Worm (Caenorhabditis elegans) whole organism, young adult: ENCODE data around the gene Y55F3BR.2.
A peak's percentile ranks its signal among the peaks of the same experiment; 100 is the strongest.

Experiments
- B0261.1 ChIP-seq: sonication (generic microtip); optimal IDR thresholded peaks from 2 replicates; lab custom pipeline; 2016; ENCODE audit warnings: mild to moderate bottlenecking, missing genetic modification characterization, moderate library complexity, missing compliant biosample characterization
- F10E7.11 ChIP-seq: sonication (generic microtip); optimal IDR thresholded peaks from 2 replicates; lab custom pipeline; 2017; ENCODE audit warnings: mild to moderate bottlenecking, missing genetic modification characterization, moderate library complexity, missing compliant biosample characterization
- F22D6.2 ChIP-seq: sonication (generic microtip); optimal IDR thresholded peaks from 2 replicates; lab custom pipeline; 2016; ENCODE audit warnings: mild to moderate bottlenecking, missing genetic modification characterization, missing compliant biosample characterization
- F57C9.4 ChIP-seq: sonication (generic microtip); optimal IDR thresholded peaks from 2 replicates; lab custom pipeline; 2017; ENCODE audit warnings: mild to moderate bottlenecking, missing genetic modification characterization, missing compliant biosample characterization
- K11D2.4 ChIP-seq: fragments of 200-800 bp; sonication (Bioruptor generic); IDR thresholded peaks from 2 replicates; pipeline ENCODE4 v1.3.6; 2022; ENCODE audit warnings: missing genetic modification reagents, missing genetic modification characterization, missing compliant biosample characterization
- Y53G8AR.9 ChIP-seq: fragments of 200-800 bp; sonication (Bioruptor generic); conservative IDR thresholded peaks from 2 replicates; pipeline ENCODE4 v1.3.6; 2022; ENCODE audit warnings: missing genetic modification reagents, missing genetic modification characterization, missing compliant biosample characterization
- Y79H2A.3 ChIP-seq: fragments of 200-800 bp; sonication (Bioruptor generic); conservative IDR thresholded peaks from 2 replicates; pipeline ENCODE4 v1.3.6; 2022; ENCODE audit warnings: missing genetic modification reagents, missing genetic modification characterization, missing compliant biosample characterization
- Y95B8A.8 ChIP-seq: fragments of 200-800 bp; sonication (Bioruptor generic); IDR thresholded peaks from 2 replicates; pipeline ENCODE4 v1.3.6; 2022; ENCODE audit warnings: missing genetic modification reagents, missing genetic modification characterization, missing compliant biosample characterization
- akir-1 ChIP-seq: fragments of 200-800 bp; sonication (Bioruptor generic); optimal IDR thresholded peaks from 2 replicates; lab custom pipeline; 2018; ENCODE audit warnings: mild to moderate bottlenecking, missing genetic modification characterization, moderate library complexity, missing compliant biosample characterization
- aptf-3 ChIP-seq: fragments of 200-800 bp; sonication (Bioruptor generic); IDR thresholded peaks from 2 replicates; pipeline ENCODE4 v1.3.6; 2022; ENCODE audit warnings: missing genetic modification characterization, missing compliant biosample characterization
- athp-1 ChIP-seq: sonication (generic microtip); optimal IDR thresholded peaks from 2 replicates; lab custom pipeline; 2017; ENCODE audit warnings: mild to moderate bottlenecking, missing genetic modification characterization, missing compliant biosample characterization
- attf-3 ChIP-seq: fragments of 200-800 bp; sonication (Bioruptor generic); conservative IDR thresholded peaks from 2 replicates; pipeline ENCODE4 v1.3.6; 2022; ENCODE audit warnings: missing genetic modification reagents, missing genetic modification characterization, missing compliant biosample characterization
- attf-6 ChIP-seq: fragments of 200-800 bp; sonication (Bioruptor generic); IDR thresholded peaks from 2 replicates; pipeline ENCODE4 v1.3.6; 2022; ENCODE audit warnings: missing genetic modification reagents, missing genetic modification characterization, missing compliant biosample characterization
- bed-2 ChIP-seq: fragments of 200-800 bp; sonication (Bioruptor generic); IDR thresholded peaks from 2 replicates; pipeline ENCODE4 v1.3.6; 2022; ENCODE audit warnings: missing genetic modification reagents, missing genetic modification characterization, missing compliant biosample characterization
- cebp-1 ChIP-seq, 2 experiments: fragments of 200-800 bp in 1 of 2; sonication (Bioruptor generic) in 1 of 2; sonication (generic microtip) in 1 of 2; IDR thresholded peaks in 1 of 2; optimal IDR thresholded peaks in 1 of 2; 2 replicates each; pipeline versions ENCODE4 v1.3.6 to Lab custom; 2017 to 2022; ENCODE audit warnings: missing compliant biosample characterization in 2 of 2, missing genetic modification characterization in 2 of 2, mild to moderate bottlenecking in 1 of 2, missing genetic modification reagents in 1 of 2, moderate library complexity in 1 of 2
- cebp-2 ChIP-seq: fragments of 200-800 bp; sonication (Bioruptor generic); IDR thresholded peaks from 2 replicates; pipeline ENCODE4 v1.3.6; 2022; ENCODE audit warnings: missing genetic modification characterization, missing compliant biosample characterization
- ceh-27 ChIP-seq: fragments of 200-800 bp; sonication (Bioruptor generic); optimal IDR thresholded peaks from 2 replicates; lab custom pipeline; 2018; ENCODE audit warnings: mild to moderate bottlenecking, missing genetic modification characterization, moderate library complexity, missing compliant biosample characterization
- die-1 ChIP-seq: sonication (generic microtip); optimal IDR thresholded peaks from 2 replicates; lab custom pipeline; 2016; ENCODE audit warnings: missing genotype, mild to moderate bottlenecking, missing genetic modification characterization, missing compliant biosample characterization
- dox-1 ChIP-seq: fragments of 200-800 bp; sonication (Bioruptor generic); IDR thresholded peaks from 2 replicates; pipeline ENCODE4 v1.3.6; 2022; ENCODE audit warnings: missing genetic modification reagents, missing genetic modification characterization, missing compliant biosample characterization
- dpff-1 ChIP-seq: sonication (generic microtip); optimal IDR thresholded peaks from 2 replicates; lab custom pipeline; 2017; ENCODE audit warnings: mild to moderate bottlenecking, missing genetic modification characterization, missing compliant biosample characterization
- egl-44 ChIP-seq: fragments of 200-800 bp; sonication (Bioruptor generic); IDR thresholded peaks from 2 replicates; pipeline ENCODE4 v1.3.6; 2022; ENCODE audit warnings: missing genetic modification reagents, missing genetic modification characterization, missing compliant biosample characterization
- egrh-3 ChIP-seq: fragments of 200-800 bp; sonication (Bioruptor generic); IDR thresholded peaks from 2 replicates; pipeline ENCODE4 v1.3.6; 2022; ENCODE audit warnings: missing genetic modification reagents, missing genetic modification characterization, missing compliant biosample characterization
- ekl-4 ChIP-seq: fragments of 200-800 bp; sonication (Bioruptor generic); IDR thresholded peaks from 2 replicates; pipeline ENCODE4 v1.3.6; 2022; ENCODE audit warnings: missing genetic modification reagents, missing genetic modification characterization, missing compliant biosample characterization
- ets-4 ChIP-seq: fragments of 200-800 bp; sonication (Bioruptor generic); optimal IDR thresholded peaks from 2 replicates; lab custom pipeline; 2018; ENCODE audit warnings: mild to moderate bottlenecking, missing genetic modification characterization, missing compliant biosample characterization
- fkh-3 ChIP-seq: sonication (generic microtip); optimal IDR thresholded peaks from 2 replicates; lab custom pipeline; 2016; ENCODE audit warnings: mild to moderate bottlenecking, missing genetic modification characterization, missing compliant biosample characterization
- hlh-12 ChIP-seq: sonication (generic microtip); optimal IDR thresholded peaks from 2 replicates; lab custom pipeline; 2016; ENCODE audit warnings: missing genetic modification characterization, missing compliant biosample characterization
- lin-54 ChIP-seq: fragments of 200-800 bp; sonication (Bioruptor generic); optimal IDR thresholded peaks from 2 replicates; lab custom pipeline; 2018; ENCODE audit warnings: mild to moderate bottlenecking, missing genetic modification characterization, missing compliant biosample characterization
- lsl-1 ChIP-seq: fragments of 200-800 bp; sonication (Bioruptor generic); optimal IDR thresholded peaks from 2 replicates; lab custom pipeline; 2018; ENCODE audit warnings: mild to moderate bottlenecking, missing genetic modification characterization, moderate library complexity, missing compliant biosample characterization
- madf-10 ChIP-seq: sonication (generic microtip); optimal IDR thresholded peaks from 2 replicates; lab custom pipeline; 2016; ENCODE audit warnings: mild to moderate bottlenecking, missing genetic modification characterization, missing compliant biosample characterization
- madf-8 ChIP-seq: fragments of 200-800 bp; sonication (Bioruptor generic); conservative IDR thresholded peaks from 2 replicates; pipeline ENCODE4 v1.3.6; 2022; ENCODE audit warnings: missing genetic modification reagents, missing genetic modification characterization, missing compliant biosample characterization
- mel-28 ChIP-seq: sonication (generic microtip); optimal IDR thresholded peaks from 2 replicates; lab custom pipeline; 2016; ENCODE audit warnings: borderline replicate concordance, mild to moderate bottlenecking, missing genetic modification characterization, missing compliant biosample characterization
- mxl-1 ChIP-seq: sonication (generic microtip); optimal IDR thresholded peaks from 2 replicates; lab custom pipeline; 2016; ENCODE audit warnings: missing genetic modification characterization, missing compliant biosample characterization
- nfya-2 ChIP-seq: fragments of 200-800 bp; sonication (Bioruptor generic); IDR thresholded peaks from 2 replicates; pipeline ENCODE4 v1.3.6; 2022; ENCODE audit warnings: missing genetic modification reagents, missing genetic modification characterization, missing compliant biosample characterization
- nhr-179 ChIP-seq: sonication (generic microtip); optimal IDR thresholded peaks from 2 replicates; lab custom pipeline; 2016; ENCODE audit warnings: mild to moderate bottlenecking, missing genetic modification characterization, missing compliant biosample characterization
- nhr-80 ChIP-seq: sonication (generic microtip); optimal IDR thresholded peaks from 2 replicates; lab custom pipeline; 2016; ENCODE audit warnings: missing genetic modification characterization, missing compliant biosample characterization
- snpc-1.3 ChIP-seq: sonication (generic microtip); optimal IDR thresholded peaks from 2 replicates; lab custom pipeline; 2017; ENCODE audit warnings: missing genetic modification characterization, mild to moderate bottlenecking, missing compliant biosample characterization, antibody characterized with exemption, moderate library complexity, missing genotype, missing genetic modification reagents; ENCODE audit not compliant: insufficient read depth
- snpc-3.4 ChIP-seq: sonication (generic microtip); optimal IDR thresholded peaks from 2 replicates; lab custom pipeline; 2017; ENCODE audit warnings: missing genetic modification characterization, mild to moderate bottlenecking, missing compliant biosample characterization, antibody characterized with exemption, moderate library complexity, missing genotype, missing genetic modification reagents
- unc-130 ChIP-seq: sonication (generic microtip); optimal IDR thresholded peaks from 2 replicates; lab custom pipeline; 2016; ENCODE audit warnings: missing genetic modification reagents, missing genetic modification characterization, missing compliant biosample characterization
- unc-62 ChIP-seq: fragments of 150-350 bp; optimal IDR thresholded peaks from 2 replicates; lab custom pipeline; 2014; ENCODE audit warnings: missing biosample characterization, missing genetic modification reagents, missing genetic modification characterization
- xnd-1 ChIP-seq: sonication (generic microtip); optimal IDR thresholded peaks from 2 replicates; lab custom pipeline; 2016; ENCODE audit warnings: missing genotype, missing genetic modification reagents, missing genetic modification characterization, missing compliant biosample characterization
- zfh-2 ChIP-seq: fragments of 200-800 bp; sonication (Bioruptor generic); conservative IDR thresholded peaks from 2 replicates; pipeline ENCODE4 v1.3.6; 2022; ENCODE audit warnings: missing genetic modification reagents, missing genetic modification characterization, missing compliant biosample characterization
- ztf-25 ChIP-seq: fragments of 200-800 bp; sonication (Bioruptor generic); IDR thresholded peaks from 2 replicates; pipeline ENCODE4 v1.3.6; 2022; ENCODE audit warnings: missing genetic modification reagents, missing genetic modification characterization, missing compliant biosample characterization
- ztf-28 ChIP-seq: fragments of 200-800 bp; sonication (Bioruptor generic); IDR thresholded peaks from 2 replicates; pipeline ENCODE4 v1.3.6; 2022; ENCODE audit warnings: missing genetic modification reagents, missing genetic modification characterization, missing compliant biosample characterization
- ztf-6 ChIP-seq: fragments of 200-800 bp; sonication (Bioruptor generic); IDR thresholded peaks from 2 replicates; pipeline ENCODE4 v1.3.6; 2022; ENCODE audit warnings: missing genetic modification reagents, missing genetic modification characterization, missing compliant biosample characterization

Gene Y55F3BR.2

ce11 chrIV:874677-875076, 15.9 kb downstream of the Y55F3BR.2 start, which contains the start of gene Y55F3BR.1 (continued):
- TF ChIP-seq mxl-1 (no peak), F57C9.4 (tag; lab: Kevin White, UChicago) (no peak), nhr-179 (tag; lab: Kevin White, UChicago) (no peak), madf-8 (GFP tag; lab: Robert Waterston, UW) (no peak), xnd-1 (no peak), die-1 (tag; lab: Kevin White, UChicago) (no peak), fkh-3 (tag; lab: Kevin White, UChicago) (no peak), attf-3 (GFP tag; lab: Robert Waterston, UW) (peak; percentile 39; the same call in 1 of the 2 replicates), nhr-80 (tag; lab: Kevin White, UChicago) (no peak), ekl-4 (GFP tag; lab: Robert Waterston, UW) (no peak), nfya-2 (no peak), ztf-25 (GFP tag; lab: Robert Waterston, UW) (no peak), ztf-28 (no peak), B0261.1 (no peak), athp-1 (tag; lab: Kevin White, UChicago) (no peak), egl-44 (GFP tag; lab: Robert Waterston, UW) (no peak), aptf-3 (GFP tag; lab: Robert Waterston, UW) (no peak), zfh-2 (GFP tag; lab: Robert Waterston, UW) (no peak), hlh-12 (tag; lab: Kevin White, UChicago) (no peak), lin-54 (GFP tag; lab: Kevin White, UChicago) (peak; percentile 99), ztf-6 (GFP tag; lab: Robert Waterston, UW) (no peak), Y53G8AR.9 (no peak), attf-6 (GFP tag; lab: Robert Waterston, UW) (no peak), F10E7.11 (no peak), Y95B8A.8 (GFP tag; lab: Robert Waterston, UW) (no peak), snpc-1.3 (tag; lab: Kevin White, UChicago) (no peak), madf-10 (no peak), Y79H2A.3 (GFP tag; lab: Robert Waterston, UW) (no peak), lsl-1 (GFP tag; lab: Kevin White, UChicago) (peak; percentile 60), cebp-2 (GFP tag; lab: Robert Waterston, UW) (no peak), dox-1 (GFP tag; lab: Robert Waterston, UW) (no peak), egrh-3 (GFP tag; lab: Robert Waterston, UW) (no peak), unc-62 (GFP tag; lab: Kevin White, UChicago) (no peak), F22D6.2 (no peak), bed-2 (GFP tag; lab: Robert Waterston, UW) (no peak), ceh-27 (GFP tag; lab: Kevin White, UChicago) (no peak), mel-28 (tag; lab: Kevin White, UChicago) (no peak), unc-130 (GFP tag; lab: Kevin White, UChicago) (no peak), dpff-1 (tag; lab: Kevin White, UChicago) (no peak), K11D2.4 (GFP tag; lab: Robert Waterston, UW) (no peak), ets-4 (no peak), akir-1 (no peak), snpc-3.4 (no peak), cebp-1 (GFP tag; IDR thresholded peaks at IDR 0.05; lab: Robert Waterston, UW) (no peak), cebp-1 (tag; optimal IDR thresholded peaks at IDR 0.05; lab: Kevin White, UChicago) (peak; percentile 6)
